Worm (Caenorhabditis elegans): Measurements from ENCODE around the gene tag-241.

- TF ChIP-seq elt-3 (tag; optimal IDR thresholded peaks at IDR 0.05) (no peak), vab-15 (tag; optimal IDR thresholded peaks at IDR 0.05) (no peak)
These were observed 31.1 kb upstream of the tag-241 start for ce11 chrX:11792730-11793129.

All from whole organism, L1 larva.